Fruit fly (Drosophila melanogaster): ENCODE results near the gene CG13887.

CG13887 gene

dm6 chr3L:851061-851460, 13.4 kb downstream of the CG13887 start, which contains the start of gene Dci (continued):
- TF ChIP-seq CG18619 (GFP tag; optimal IDR thresholded peaks at IDR 0.05), result peak; percentile 28
- peak; percentile 28 for TF ChIP-seq Ravus (GFP tag; IDR thresholded peaks at IDR 0.05)
- TF ChIP-seq CG9932 (GFP tag; IDR thresholded peaks at IDR 0.05), result peak; percentile 89
- TF ChIP-seq nerfin-2 (GFP tag; IDR thresholded peaks at IDR 0.05; ENCODE audit: partially characterized antibody), result peak; percentile 53; the same call in 1 of the 2 replicates
- TF ChIP-seq gsb (GFP tag; IDR thresholded peaks at IDR 0.05), result no peak; the same call in 1 of the 2 replicates
- peak; percentile 41 for TF ChIP-seq CG4730 (GFP tag; IDR thresholded peaks at IDR 0.05)
- TF ChIP-seq ttk (GFP tag; IDR thresholded peaks at IDR 0.05), result peak; percentile 65
- TF ChIP-seq gcm2 (GFP tag; optimal IDR thresholded peaks at IDR 0.05), result peak; percentile 27
- peak; percentile 86 for TF ChIP-seq Abd-B (GFP tag; optimal IDR thresholded peaks at IDR 0.05)
- TF ChIP-seq HmgD (GFP tag; optimal IDR thresholded peaks at IDR 0.05), result peak; percentile 29
- TF ChIP-seq CG31388 (GFP tag; optimal IDR thresholded peaks at IDR 0.05), result no peak
- peak; percentile 16 for TF ChIP-seq CG2875 (GFP tag; optimal IDR thresholded peaks at IDR 0.05)
- no peak for TF ChIP-seq NC2α (GFP tag; optimal IDR thresholded peaks at IDR 0.05)
- TF ChIP-seq zen (tag; optimal IDR thresholded peaks at IDR 0.05), result peak; percentile 68
- TF ChIP-seq phol (tag; optimal IDR thresholded peaks at IDR 0.05), result peak; percentile 66
- no peak for TF ChIP-seq CG1233 (GFP tag; optimal IDR thresholded peaks at IDR 0.05)
- no peak for TF ChIP-seq NK7.1 (GFP tag; optimal IDR thresholded peaks at IDR 0.05)
- no peak for TF ChIP-seq CG16779 (GFP tag; IDR thresholded peaks at IDR 0.05)
- peak; percentile 59 for TF ChIP-seq CG2116 (GFP tag; optimal IDR thresholded peaks at IDR 0.05)
- TF ChIP-seq grn (GFP tag; optimal IDR thresholded peaks at IDR 0.05), result no peak
- TF ChIP-seq CG3847 (GFP tag; IDR thresholded peaks at IDR 0.05), result peak; percentile 88
- peak; percentile 33; the same call in 1 of the 2 replicates for TF ChIP-seq Nf-YA (GFP tag; IDR thresholded peaks at IDR 0.05)
- TF ChIP-seq CG6654 (GFP tag; optimal IDR thresholded peaks at IDR 0.05), result no peak
- TF ChIP-seq CG12391 (tag; optimal IDR thresholded peaks at IDR 0.05), result peak; percentile 83
- peak; percentile 43; the same call in 1 of the 3 replicates for TF ChIP-seq C15 (GFP tag; IDR thresholded peaks at IDR 0.05)
- TF ChIP-seq CG14441 (GFP tag; IDR thresholded peaks at IDR 0.05), result peak; percentile 87
- TF ChIP-seq CG17802 (tag; optimal IDR thresholded peaks at IDR 0.05), result no peak
- no peak for TF ChIP-seq abd-A (tag; optimal IDR thresholded peaks at IDR 0.05)
- peak; percentile 39 for TF ChIP-seq ERR (GFP tag; optimal IDR thresholded peaks at IDR 0.05)
- peak; percentile 63 for TF ChIP-seq shn (GFP tag; optimal IDR thresholded peaks at IDR 0.05)
- no peak for TF ChIP-seq D19B (GFP tag; optimal IDR thresholded peaks at IDR 0.05)
- 0 out of 2 replicates have a peak, but pooled peaks have one; percentile 4 for TF ChIP-seq ara (GFP tag; IDR thresholded peaks at IDR 0.05)
- TF ChIP-seq caup (GFP tag; optimal IDR thresholded peaks at IDR 0.05; ENCODE audit: severe bottlenecking), result peak; percentile 10
- TF ChIP-seq Ptx1 (GFP tag; IDR thresholded peaks at IDR 0.05), result peak; percentile 80
- TF ChIP-seq danr (GFP tag; IDR thresholded peaks at IDR 0.05), result peak; percentile 59; the same call in 1 of the 2 replicates
- peak; percentile 50 for TF ChIP-seq crc (GFP tag; optimal IDR thresholded peaks at IDR 0.05)
- peak; percentile 57 for TF ChIP-seq tio (GFP tag; optimal IDR thresholded peaks at IDR 0.05)
- TF ChIP-seq Ssrp (tag; optimal IDR thresholded peaks at IDR 0.05), result peak; percentile 67
- peak; percentile 62; the same call in 1 of the 2 replicates for TF ChIP-seq CG32767 (GFP tag; IDR thresholded peaks at IDR 0.05)
- peak; percentile 37; the same call in 1 of the 2 replicates for TF ChIP-seq klu (GFP tag; IDR thresholded peaks at IDR 0.05)
- no peak for TF ChIP-seq CG10274 (GFP tag; optimal IDR thresholded peaks at IDR 0.05)
- peak; percentile 99 for TF ChIP-seq Ets65A (GFP tag)
- no peak for TF ChIP-seq dati (GFP tag; IDR thresholded peaks at IDR 0.05)
- no peak for TF ChIP-seq nom (GFP tag; optimal IDR thresholded peaks at IDR 0.05)
- TF ChIP-seq aop (GFP tag; IDR thresholded peaks at IDR 0.05), result no peak
- no peak for TF ChIP-seq Asciz (GFP tag; optimal IDR thresholded peaks at IDR 0.05)
- peak; percentile 79 for TF ChIP-seq CG13775 (GFP tag; optimal IDR thresholded peaks at IDR 0.05)
- TF ChIP-seq D (optimal IDR thresholded peaks at IDR 0.05), result no peak
- peak; percentile 60 for TF ChIP-seq D (GFP tag; optimal IDR thresholded peaks at IDR 0.05)
- peak; percentile 60; the same call in 1 of the 2 replicates for TF ChIP-seq CG31224 (GFP tag; IDR thresholded peaks at IDR 0.05)
- TF ChIP-seq CG6854 (GFP tag; optimal IDR thresholded peaks at IDR 0.05), result no peak
